Worm (Caenorhabditis elegans) whole organism, L3 larva: ENCODE measurements around the gene mab-10.

Source experiments
- R02D3.7 ChIP-seq: fragments of 150-350 bp; optimal IDR thresholded peaks from 2 replicates; lab custom pipeline; 2014; ENCODE audit warnings: missing biosample characterization, missing genetic modification characterization
- aly-2 ChIP-seq: fragments of 150-350 bp; optimal IDR thresholded peaks from 2 replicates; lab custom pipeline; 2014; ENCODE audit warnings: missing biosample characterization, missing genetic modification characterization
- ama-1 ChIP-seq: fragments of 150-350 bp; optimal IDR thresholded peaks from 2 replicates; lab custom pipeline; 2018
- ceh-16 ChIP-seq: sonication (generic microtip); optimal IDR thresholded peaks from 2 replicates; lab custom pipeline; 2017; ENCODE audit warnings: missing biosample characterization, missing genetic modification characterization
- ceh-28 ChIP-seq: fragments of 150-350 bp; optimal IDR thresholded peaks from 2 replicates; lab custom pipeline; 2014; ENCODE audit warnings: missing biosample characterization, missing genetic modification reagents, missing genetic modification characterization
- ceh-82 ChIP-seq: fragments of 150-350 bp; optimal IDR thresholded peaks from 2 replicates; lab custom pipeline; 2014; ENCODE audit warnings: missing biosample characterization, missing genetic modification characterization
- ceh-9 ChIP-seq: sonication (generic microtip); optimal IDR thresholded peaks from 2 replicates; lab custom pipeline; 2018; ENCODE audit warnings: missing biosample characterization, missing genetic modification characterization
- daf-12 ChIP-seq: fragments of 150-350 bp; optimal IDR thresholded peaks from 2 replicates; lab custom pipeline; 2014; ENCODE audit warnings: missing biosample characterization, missing genetic modification reagents, missing genetic modification characterization
- egl-27 ChIP-seq: sonication (generic microtip); optimal IDR thresholded peaks from 4 replicates; lab custom pipeline; 2017; ENCODE audit warnings: missing biosample characterization, missing genetic modification reagents, missing genetic modification characterization
- egl-5 ChIP-seq: fragments of 150-350 bp; optimal IDR thresholded peaks from 2 replicates; lab custom pipeline; 2017; ENCODE audit warnings: missing biosample characterization, missing genetic modification reagents, missing genetic modification characterization, inconsistent platforms
- elt-1 ChIP-seq: fragments of 150-350 bp; optimal IDR thresholded peaks from 2 replicates; lab custom pipeline; 2014; ENCODE audit warnings: missing biosample characterization, missing genetic modification characterization
- elt-2 ChIP-seq: sonication (generic microtip); optimal IDR thresholded peaks from 2 replicates; lab custom pipeline; 2016; ENCODE audit warnings: missing genetic modification reagents, mild to moderate bottlenecking, missing genetic modification characterization, missing compliant biosample characterization
- elt-3 ChIP-seq, 3 experiments: fragments of 150-350 bp in 1 of 3; sonication (generic microtip) in 2 of 3; optimal IDR thresholded peaks; 2 replicates in 2 of 3; 4 replicates in 1 of 3; lab custom pipeline; 2014 to 2017; ENCODE audit warnings: missing biosample characterization in 3 of 3, missing genetic modification characterization in 3 of 3
- eor-1 ChIP-seq, 2 experiments: fragments of 150-350 bp; optimal IDR thresholded peaks; 2 replicates each; lab custom pipeline; 2014 to 2018; ENCODE audit warnings: missing biosample characterization in 2 of 2, missing genetic modification characterization in 2 of 2
- fkh-10 ChIP-seq: sonication (generic microtip); optimal IDR thresholded peaks from 2 replicates; lab custom pipeline; 2017; ENCODE audit warnings: missing biosample characterization, missing genetic modification reagents, missing genetic modification characterization
- fos-1 ChIP-seq: fragments of 150-350 bp; optimal IDR thresholded peaks from 2 replicates; lab custom pipeline; 2014; ENCODE audit warnings: missing biosample characterization, missing genetic modification characterization
- hmg-11 ChIP-seq: sonication (generic microtip); optimal IDR thresholded peaks from 2 replicates; lab custom pipeline; 2016; ENCODE audit warnings: missing genetic modification characterization, missing compliant biosample characterization
- jun-1 ChIP-seq: fragments of 150-350 bp; optimal IDR thresholded peaks from 2 replicates; lab custom pipeline; 2014; ENCODE audit warnings: missing biosample characterization, missing genetic modification reagents, missing genetic modification characterization
- lin-15B ChIP-seq: fragments of 150-350 bp; optimal IDR thresholded peaks from 2 replicates; lab custom pipeline; 2014; ENCODE audit warnings: missing biosample characterization, missing genetic modification characterization
- lin-39 ChIP-seq: fragments of 150-350 bp; optimal IDR thresholded peaks from 2 replicates; lab custom pipeline; 2018; ENCODE audit warnings: missing biosample characterization, missing genetic modification reagents, missing genetic modification characterization
- lsy-12 ChIP-seq: sonication (generic microtip); optimal IDR thresholded peaks from 2 replicates; lab custom pipeline; 2016; ENCODE audit warnings: mild to moderate bottlenecking, missing genetic modification characterization, missing compliant biosample characterization
- mdl-1 ChIP-seq: fragments of 150-350 bp; optimal IDR thresholded peaks from 2 replicates; lab custom pipeline; 2014; ENCODE audit warnings: missing biosample characterization, missing genetic modification characterization
- nfya-1 ChIP-seq: sonication (generic microtip); optimal IDR thresholded peaks from 2 replicates; lab custom pipeline; 2017; ENCODE audit warnings: missing genetic modification characterization, mild to moderate bottlenecking, missing compliant biosample characterization, antibody characterized with exemption, moderate library complexity; ENCODE audit not compliant: insufficient read depth
- nhr-11 ChIP-seq: fragments of 150-350 bp; optimal IDR thresholded peaks from 2 replicates; lab custom pipeline; 2014; ENCODE audit warnings: missing biosample characterization, missing genetic modification characterization
- nhr-12 ChIP-seq: fragments of 150-350 bp; optimal IDR thresholded peaks from 2 replicates; lab custom pipeline; 2014; ENCODE audit warnings: missing biosample characterization, missing genetic modification characterization
- nhr-23 ChIP-seq: fragments of 150-350 bp; optimal IDR thresholded peaks from 2 replicates; lab custom pipeline; 2014; ENCODE audit warnings: missing biosample characterization, missing genetic modification reagents, missing genetic modification characterization
- nhr-237 ChIP-seq: fragments of 150-350 bp; optimal IDR thresholded peaks from 2 replicates; lab custom pipeline; 2014; ENCODE audit warnings: missing biosample characterization, missing genetic modification characterization
- nhr-25 ChIP-seq: sonication (generic microtip); optimal IDR thresholded peaks from 2 replicates; lab custom pipeline; 2017; ENCODE audit warnings: missing biosample characterization, missing genetic modification characterization
- nhr-28 ChIP-seq: fragments of 150-350 bp; optimal IDR thresholded peaks from 2 replicates; lab custom pipeline; 2014; ENCODE audit warnings: missing biosample characterization, missing genetic modification characterization
- nhr-43 ChIP-seq: sonication (generic microtip); optimal IDR thresholded peaks from 2 replicates; lab custom pipeline; 2016; ENCODE audit warnings: mild to moderate bottlenecking, missing genetic modification characterization, missing compliant biosample characterization; ENCODE audit not compliant: poor library complexity, severe bottlenecking
- nhr-67 ChIP-seq: fragments of 150-350 bp; optimal IDR thresholded peaks from 2 replicates; lab custom pipeline; 2014; ENCODE audit warnings: missing biosample characterization, missing genetic modification characterization
- nhr-76 ChIP-seq: fragments of 150-350 bp; sonication (generic microtip); optimal IDR thresholded peaks from 5 replicates; lab custom pipeline; 2014; ENCODE audit warnings: missing biosample characterization, missing genetic modification characterization
- nhr-77 ChIP-seq: fragments of 150-350 bp; optimal IDR thresholded peaks from 2 replicates; lab custom pipeline; 2014; ENCODE audit warnings: missing biosample characterization, missing genetic modification characterization
- pha-4 ChIP-seq: fragments of 150-350 bp; optimal IDR thresholded peaks from 2 replicates; lab custom pipeline; 2014; ENCODE audit warnings: missing biosample characterization, missing genetic modification reagents, missing genetic modification characterization
- pqm-1 ChIP-seq: fragments of 150-350 bp; optimal IDR thresholded peaks from 2 replicates; lab custom pipeline; 2017; ENCODE audit warnings: missing biosample characterization, missing genetic modification characterization, inconsistent platforms
- snpc-4 ChIP-seq: fragments of 150-350 bp; optimal IDR thresholded peaks from 2 replicates; lab custom pipeline; 2014; ENCODE audit warnings: missing biosample characterization, missing genetic modification characterization
- tbx-2 ChIP-seq: sonication (generic microtip); optimal IDR thresholded peaks from 2 replicates; lab custom pipeline; 2016; ENCODE audit warnings: mild to moderate bottlenecking, missing genetic modification characterization, missing compliant biosample characterization
- unc-39 ChIP-seq: sonication (generic microtip); optimal IDR thresholded peaks from 4 replicates; lab custom pipeline; 2017; ENCODE audit warnings: missing biosample characterization, missing genetic modification characterization
- unc-62 ChIP-seq: fragments of 150-350 bp; sonication (generic microtip); optimal IDR thresholded peaks from 4 replicates; lab custom pipeline; 2014; ENCODE audit warnings: missing biosample characterization, missing genetic modification reagents, missing genetic modification characterization
- zag-1 ChIP-seq: fragments of 150-350 bp; optimal IDR thresholded peaks from 2 replicates; lab custom pipeline; 2014; ENCODE audit warnings: missing biosample characterization, missing genetic modification characterization
- ztf-11 ChIP-seq: fragments of 150-350 bp; optimal IDR thresholded peaks from 2 replicates; lab custom pipeline; 2014; ENCODE audit warnings: missing biosample characterization, missing genetic modification characterization
- ztf-4 ChIP-seq: fragments of 150-350 bp; optimal IDR thresholded peaks from 2 replicates; lab custom pipeline; 2014; ENCODE audit warnings: missing biosample characterization, missing genetic modification characterization

The mab-10 gene

ce11 chrII:10558345-10558744 is 30.5 kb downstream of the mab-10 start:
- TF ChIP-seq lin-39, result peak; percentile 18
- no peak for TF ChIP-seq elt-1 (tag; lab: Kevin White, UChicago)
- TF ChIP-seq ama-1 (lab: Kevin White, UChicago), result peak; percentile 39
- TF ChIP-seq egl-5 (tag; lab: Kevin White, UChicago), result no peak
- TF ChIP-seq nhr-11 (tag; lab: Kevin White, UChicago), result peak; percentile 21

ce11 chrII:10558962-10559415 is 31.1 kb downstream of the mab-10 start:
- no peak for TF ChIP-seq pha-4
- TF ChIP-seq egl-27, result no peak
- peak; percentile 57 for TF ChIP-seq lsy-12 (tag; lab: Kevin White, UChicago)
- TF ChIP-seq ceh-28 (tag; lab: Kevin White, UChicago), result no peak
- TF ChIP-seq nhr-77, result no peak
- no peak for TF ChIP-seq ztf-4 (tag; lab: Kevin White, UChicago)
- no peak for TF ChIP-seq ceh-16 (tag; lab: Kevin White, UChicago)
- TF ChIP-seq ceh-9 (tag; lab: Kevin White, UChicago), result no peak
- TF ChIP-seq ztf-11 (tag; lab: Kevin White, UChicago), result no peak
- TF ChIP-seq ama-1 (lab: Kevin White, UChicago), result peak; percentile 55
- TF ChIP-seq nhr-43, result peak; percentile 70
- peak; percentile 68 for TF ChIP-seq egl-5 (tag; lab: Kevin White, UChicago)
- TF ChIP-seq unc-62 (GFP tag; lab: Kevin White, UChicago), result no peak
- TF ChIP-seq elt-3 (tag; optimal IDR thresholded peaks at IDR 0.05; lab: Kevin White, UChicago), result no peak
- no peak for TF ChIP-seq unc-39 (tag; lab: Kevin White, UChicago)
- no peak for TF ChIP-seq nhr-67
- TF ChIP-seq nhr-11 (tag; lab: Kevin White, UChicago), result no peak
- TF ChIP-seq nhr-25, result peak; percentile 82
- no peak for TF ChIP-seq aly-2 (tag; lab: Kevin White, UChicago)
- no peak for TF ChIP-seq nhr-23 (tag; lab: Kevin White, UChicago)
- TF ChIP-seq fos-1 (tag; lab: Kevin White, UChicago), result no peak
- TF ChIP-seq snpc-4 (tag; lab: Kevin White, UChicago), result no peak
- peak; percentile 24 for TF ChIP-seq jun-1 (tag; lab: Kevin White, UChicago)
- TF ChIP-seq fkh-10, result no peak
- TF ChIP-seq mdl-1, result peak; percentile 39
- TF ChIP-seq nhr-28 (tag; lab: Kevin White, UChicago), result no peak
- no peak for TF ChIP-seq tbx-2 (tag; lab: Kevin White, UChicago)
- TF ChIP-seq elt-2 (tag; lab: Kevin White, UChicago), result no peak
- peak; percentile 67 for TF ChIP-seq lin-15B
- peak; percentile 66 for TF ChIP-seq lin-39
- TF ChIP-seq nhr-76 (tag; lab: Kevin White, UChicago), result no peak
- TF ChIP-seq zag-1 (tag; lab: Kevin White, UChicago), result no peak
- TF ChIP-seq R02D3.7 (tag; lab: Kevin White, UChicago), result no peak
- no peak for TF ChIP-seq nhr-12 (tag; lab: Kevin White, UChicago)
- peak; percentile 70 for TF ChIP-seq elt-1 (tag; lab: Kevin White, UChicago)
- TF ChIP-seq ceh-82 (tag; lab: Kevin White, UChicago), result no peak
- peak; percentile 69 for TF ChIP-seq nfya-1 (tag; lab: Kevin White, UChicago)
- TF ChIP-seq hmg-11 (tag; lab: Kevin White, UChicago), result no peak

ce11 chrII:10559671-10560184 is 31.8 kb downstream of the mab-10 start:
- no peak for TF ChIP-seq egl-5 (tag; lab: Kevin White, UChicago)
- peak; percentile 71 for TF ChIP-seq elt-2 (tag; lab: Kevin White, UChicago)
- peak; percentile 0 for TF ChIP-seq elt-1 (tag; lab: Kevin White, UChicago)
- no peak for TF ChIP-seq nhr-237 (tag; lab: Kevin White, UChicago)
- TF ChIP-seq aly-2 (tag; lab: Kevin White, UChicago), result no peak
- no peak for TF ChIP-seq lin-39
- TF ChIP-seq pqm-1 (tag; lab: Kevin White, UChicago), result peak; percentile 65
- no peak for TF ChIP-seq ceh-82 (tag; lab: Kevin White, UChicago)
- TF ChIP-seq lin-15B, result no peak
- peak; percentile 21 for TF ChIP-seq pha-4
- no peak for TF ChIP-seq tbx-2 (tag; lab: Kevin White, UChicago)
- TF ChIP-seq unc-62 (GFP tag; lab: Kevin White, UChicago), result no peak
- peak; percentile 40 for TF ChIP-seq nhr-43
- TF ChIP-seq eor-1 (tag; optimal IDR thresholded peaks at IDR 0.05; lab: Kevin White, UChicago), result no peak
- no peak for TF ChIP-seq daf-12 (tag; lab: Kevin White, UChicago)
- peak; percentile 14 for TF ChIP-seq nhr-23 (tag; lab: Kevin White, UChicago)
- no peak for TF ChIP-seq nfya-1 (tag; lab: Kevin White, UChicago)
- TF ChIP-seq ama-1 (lab: Kevin White, UChicago), result peak; percentile 68
- no peak for TF ChIP-seq zag-1 (tag; lab: Kevin White, UChicago)
